Worm (Caenorhabditis elegans): ENCODE data around the gene nhr-280.

- TF ChIP-seq C08G9.2 (tag; optimal IDR thresholded peaks at IDR 0.05) (no peak), F13H6.1 (tag; optimal IDR thresholded peaks at IDR 0.05) (no peak), pqm-1 (tag; optimal IDR thresholded peaks at IDR 0.05) (no peak), unc-86 (tag; optimal IDR thresholded peaks at IDR 0.05) (no peak), hlh-6 (tag; optimal IDR thresholded peaks at IDR 0.05) (no peak)
Measured at ce11 chrIII:156645-157044, 26.1 kb upstream of the nhr-280 start, which contains the start of the genes zig-13 and ver-1.

All from whole organism, late embryonic.